Worm (Caenorhabditis elegans) whole organism, late embryonic: ENCODE data around the gene twnk-1.

Experiments used
- F13H6.1 ChIP-seq: sonication (generic microtip); optimal IDR thresholded peaks from 2 replicates; lab custom pipeline; 2016; ENCODE audit warnings: missing genetic modification characterization, missing compliant biosample characterization
- Y22D7AL.16 ChIP-seq: sonication (generic microtip); optimal IDR thresholded peaks from 2 replicates; lab custom pipeline; 2016; ENCODE audit warnings: missing genetic modification characterization, missing compliant biosample characterization
- ahr-1 ChIP-seq: sonication (generic microtip); optimal IDR thresholded peaks from 2 replicates; lab custom pipeline; 2016; ENCODE audit warnings: missing genetic modification characterization, missing compliant biosample characterization
- ama-1 ChIP-seq: fragments of 150-350 bp; optimal IDR thresholded peaks from 2 replicates; lab custom pipeline; 2014
- ceh-14 ChIP-seq: sonication (generic microtip); optimal IDR thresholded peaks from 2 replicates; lab custom pipeline; 2016; ENCODE audit warnings: missing genotype, missing genetic modification characterization, missing compliant biosample characterization
- ceh-18 ChIP-seq: sonication (generic microtip); optimal IDR thresholded peaks from 2 replicates; lab custom pipeline; 2016; ENCODE audit warnings: missing genetic modification characterization, missing compliant biosample characterization
- ceh-2 ChIP-seq: sonication (generic microtip); optimal IDR thresholded peaks from 2 replicates; lab custom pipeline; 2016; ENCODE audit warnings: missing genotype, missing genetic modification characterization, missing compliant biosample characterization
- ceh-22 ChIP-seq: sonication (generic microtip); optimal IDR thresholded peaks from 2 replicates; lab custom pipeline; 2017; ENCODE audit warnings: missing biosample characterization, missing genetic modification characterization
- ceh-24 ChIP-seq: sonication (generic microtip); optimal IDR thresholded peaks from 2 replicates; lab custom pipeline; 2016; ENCODE audit warnings: mild to moderate bottlenecking, missing genetic modification characterization, missing compliant biosample characterization
- ceh-34 ChIP-seq: sonication (generic microtip); optimal IDR thresholded peaks from 2 replicates; lab custom pipeline; 2016; ENCODE audit warnings: mild to moderate bottlenecking, missing genetic modification characterization, missing compliant biosample characterization
- ceh-45 ChIP-seq: fragments of 200-800 bp; sonication (Bioruptor generic); IDR thresholded peaks from 2 replicates; pipeline ENCODE4 v1.3.6; 2022; ENCODE audit warnings: missing genetic modification reagents, missing genetic modification characterization, missing compliant biosample characterization
- ceh-6 ChIP-seq: fragments of 200-800 bp; sonication (Bioruptor generic); optimal IDR thresholded peaks from 2 replicates; lab custom pipeline; 2018; ENCODE audit warnings: mild to moderate bottlenecking, missing genetic modification characterization, missing compliant biosample characterization
- ceh-9 ChIP-seq: sonication (generic microtip); optimal IDR thresholded peaks from 2 replicates; lab custom pipeline; 2016; ENCODE audit warnings: mild to moderate bottlenecking, missing genetic modification characterization, inconsistent platforms, missing compliant biosample characterization
- che-1 ChIP-seq: sonication (generic microtip); optimal IDR thresholded peaks from 2 replicates; lab custom pipeline; 2016; ENCODE audit warnings: mild to moderate bottlenecking, missing genetic modification characterization, missing compliant biosample characterization
- dmd-4 ChIP-seq: sonication (generic microtip); optimal IDR thresholded peaks from 2 replicates; lab custom pipeline; 2016; ENCODE audit warnings: borderline replicate concordance, missing genetic modification characterization, missing compliant biosample characterization
- dve-1 ChIP-seq: sonication (generic microtip); optimal IDR thresholded peaks from 2 replicates; lab custom pipeline; 2017; ENCODE audit warnings: antibody characterized with exemption, mild to moderate bottlenecking, missing genetic modification characterization, missing compliant biosample characterization
- elt-2 ChIP-seq: sonication (generic microtip); optimal IDR thresholded peaks from 2 replicates; lab custom pipeline; 2016; ENCODE audit warnings: missing genetic modification reagents, missing genetic modification characterization, missing compliant biosample characterization
- elt-4 ChIP-seq: sonication (generic microtip); optimal IDR thresholded peaks from 2 replicates; lab custom pipeline; 2016; ENCODE audit warnings: missing genetic modification characterization, missing compliant biosample characterization
- eyg-1 ChIP-seq: sonication (generic microtip); optimal IDR thresholded peaks from 2 replicates; lab custom pipeline; 2016; ENCODE audit warnings: missing genotype, missing genetic modification characterization, missing compliant biosample characterization
- fax-1 ChIP-seq: sonication (generic microtip); optimal IDR thresholded peaks from 2 replicates; lab custom pipeline; 2016; ENCODE audit warnings: missing genotype, missing genetic modification characterization, missing compliant biosample characterization
- fkh-6 ChIP-seq: sonication (generic microtip); optimal IDR thresholded peaks from 2 replicates; lab custom pipeline; 2016; ENCODE audit warnings: missing genetic modification characterization, missing compliant biosample characterization
- gmeb-2 ChIP-seq: sonication (generic microtip); optimal IDR thresholded peaks from 2 replicates; lab custom pipeline; 2016; ENCODE audit warnings: missing genetic modification characterization, inconsistent platforms, missing compliant biosample characterization
- hlh-13 ChIP-seq: fragments of 200-800 bp; sonication (Bioruptor generic); optimal IDR thresholded peaks from 2 replicates; lab custom pipeline; 2018; ENCODE audit warnings: mild to moderate bottlenecking, missing genetic modification characterization, missing compliant biosample characterization
- hlh-30 ChIP-seq: sonication (generic microtip); optimal IDR thresholded peaks from 2 replicates; lab custom pipeline; 2017; ENCODE audit warnings: antibody characterized with exemption, missing genetic modification characterization, missing compliant biosample characterization; ENCODE audit not compliant: insufficient read depth
- hlh-6 ChIP-seq: sonication (generic microtip); optimal IDR thresholded peaks from 2 replicates; lab custom pipeline; 2016; ENCODE audit warnings: missing genotype, missing genetic modification characterization, missing compliant biosample characterization
- hlh-8 ChIP-seq: sonication (generic microtip); optimal IDR thresholded peaks from 2 replicates; lab custom pipeline; 2016; ENCODE audit warnings: missing genotype, missing genetic modification characterization, missing compliant biosample characterization
- lim-6 ChIP-seq: sonication (generic microtip); optimal IDR thresholded peaks from 2 replicates; lab custom pipeline; 2016; ENCODE audit warnings: missing genetic modification characterization, missing compliant biosample characterization
- lin-11 ChIP-seq: fragments of 200-800 bp; sonication (Bioruptor generic); optimal IDR thresholded peaks from 2 replicates; lab custom pipeline; 2018; ENCODE audit warnings: mild to moderate bottlenecking, missing genetic modification characterization, missing compliant biosample characterization
- mec-3 ChIP-seq: sonication (generic microtip); optimal IDR thresholded peaks from 2 replicates; lab custom pipeline; 2016; ENCODE audit warnings: borderline replicate concordance, missing genetic modification characterization, missing compliant biosample characterization
- nfya-1 ChIP-seq: sonication (generic microtip); optimal IDR thresholded peaks from 2 replicates; lab custom pipeline; 2017; ENCODE audit warnings: missing genetic modification characterization, mild to moderate bottlenecking, missing compliant biosample characterization, antibody characterized with exemption, moderate library complexity
- nhr-11 ChIP-seq: fragments of 150-350 bp; optimal IDR thresholded peaks from 2 replicates; lab custom pipeline; 2014; ENCODE audit warnings: missing biosample characterization, missing genetic modification characterization
- nhr-232 ChIP-seq: sonication (generic microtip); optimal IDR thresholded peaks from 2 replicates; lab custom pipeline; 2016; ENCODE audit warnings: missing genetic modification characterization, missing compliant biosample characterization
- odd-2 ChIP-seq: sonication (generic microtip); optimal IDR thresholded peaks from 2 replicates; lab custom pipeline; 2017; ENCODE audit warnings: antibody characterized with exemption, mild to moderate bottlenecking, missing genetic modification characterization, missing compliant biosample characterization
- pax-1 ChIP-seq: fragments of 150-350 bp; optimal IDR thresholded peaks from 2 replicates; lab custom pipeline; 2014; ENCODE audit warnings: missing biosample characterization, missing genetic modification characterization
- pha-2 ChIP-seq: sonication (generic microtip); optimal IDR thresholded peaks from 2 replicates; lab custom pipeline; 2017; ENCODE audit warnings: mild to moderate bottlenecking, missing genetic modification characterization, missing compliant biosample characterization
- pha-4 ChIP-seq: fragments of 150-350 bp; optimal IDR thresholded peaks from 2 replicates; lab custom pipeline; 2018; ENCODE audit warnings: missing biosample characterization, missing genetic modification reagents, missing genetic modification characterization
- pqm-1 ChIP-seq: sonication (generic microtip); optimal IDR thresholded peaks from 2 replicates; lab custom pipeline; 2016; ENCODE audit warnings: missing genetic modification characterization, missing compliant biosample characterization
- pros-1 ChIP-seq: fragments of 150-350 bp; optimal IDR thresholded peaks from 2 replicates; lab custom pipeline; 2014; ENCODE audit warnings: missing biosample characterization, missing genetic modification reagents, missing genetic modification characterization
- ref-2 ChIP-seq: sonication (generic microtip); optimal IDR thresholded peaks from 2 replicates; lab custom pipeline; 2016; ENCODE audit warnings: missing genetic modification characterization, missing compliant biosample characterization
- rnt-1 ChIP-seq: sonication (generic microtip); optimal IDR thresholded peaks from 2 replicates; lab custom pipeline; 2016; ENCODE audit warnings: missing genetic modification characterization, missing compliant biosample characterization
- sdc-2 ChIP-seq: sonication (generic microtip); optimal IDR thresholded peaks from 2 replicates; lab custom pipeline; 2016; ENCODE audit warnings: missing genotype, missing genetic modification characterization, missing compliant biosample characterization
- sox-2 ChIP-seq: fragments of 200-800 bp; sonication (Bioruptor generic); IDR thresholded peaks from 2 replicates; pipeline ENCODE4 v1.3.6; 2022; ENCODE audit warnings: missing genetic modification reagents, missing genetic modification characterization, missing compliant biosample characterization
- syd-9 ChIP-seq: sonication (generic microtip); optimal IDR thresholded peaks from 2 replicates; lab custom pipeline; 2016; ENCODE audit warnings: mild to moderate bottlenecking, missing genetic modification characterization, moderate library complexity, missing compliant biosample characterization
- tbx-2 ChIP-seq: sonication (generic microtip); optimal IDR thresholded peaks from 2 replicates; lab custom pipeline; 2016; ENCODE audit warnings: missing genetic modification characterization, missing compliant biosample characterization
- unc-3 ChIP-seq, 2 experiments: fragments of 200-800 bp in 1 of 2; sonication (Bioruptor generic) in 1 of 2; sonication (generic microtip) in 1 of 2; conservative IDR thresholded peaks in 1 of 2; optimal IDR thresholded peaks in 1 of 2; 2 replicates each; pipeline versions ENCODE4 v1.3.6 to Lab custom; 2016 to 2022; ENCODE audit warnings: missing compliant biosample characterization in 2 of 2, missing genetic modification characterization in 2 of 2, missing genetic modification reagents in 1 of 2
- unc-42 ChIP-seq: sonication (generic microtip); optimal IDR thresholded peaks from 2 replicates; lab custom pipeline; 2016; ENCODE audit warnings: missing genotype, missing genetic modification characterization, missing compliant biosample characterization
- unc-55 ChIP-seq: sonication (generic microtip); optimal IDR thresholded peaks from 2 replicates; lab custom pipeline; 2017; ENCODE audit warnings: missing biosample characterization, missing genetic modification reagents, missing genetic modification characterization
- unc-86 ChIP-seq: sonication (generic microtip); optimal IDR thresholded peaks from 2 replicates; lab custom pipeline; 2016; ENCODE audit warnings: missing genetic modification characterization, missing compliant biosample characterization
- ztf-16 ChIP-seq: sonication (generic microtip); optimal IDR thresholded peaks from 2 replicates; lab custom pipeline; 2017; ENCODE audit warnings: missing genetic modification characterization, missing compliant biosample characterization

twnk-1 gene

ce11 chrX:5773471-5773870 is 17.5 kb upstream of the twnk-1 start, which contains the start of gene sym-3:
Gene sym-3 (plus strand): TSS chrX:5773771.
- TF ChIP-seq ceh-45 (GFP tag; lab: Robert Waterston, UW) (no peak), nhr-11 (no peak), fkh-6 (tag; lab: Kevin White, UChicago) (no peak), ahr-1 (no peak), hlh-30 (tag; lab: Kevin White, UChicago) (no peak), unc-86 (tag; lab: Kevin White, UChicago) (no peak), ceh-2 (tag; lab: Kevin White, UChicago) (no peak), ceh-24 (tag; lab: Kevin White, UChicago) (no peak), ceh-22 (tag; lab: Kevin White, UChicago) (no peak), unc-42 (tag; lab: Kevin White, UChicago) (no peak), pha-4 (tag; lab: Kevin White, UChicago) (no peak), ref-2 (tag; lab: Kevin White, UChicago) (no peak), nhr-232 (tag; lab: Kevin White, UChicago) (no peak), ceh-6 (GFP tag; lab: Kevin White, UChicago) (no peak), lim-6 (no peak), ztf-16 (tag; lab: Kevin White, UChicago) (no peak), dmd-4 (tag; lab: Kevin White, UChicago) (no peak), sox-2 (GFP tag; lab: Robert Waterston, UW) (no peak)

ce11 chrX:5775804-5776252 is 15.2 kb upstream of the twnk-1 start:
- TF ChIP-seq ceh-14 (tag; lab: Kevin White, UChicago) (no peak), ceh-6 (GFP tag; lab: Kevin White, UChicago) (no peak), odd-2 (tag; lab: Kevin White, UChicago) (no peak), dmd-4 (tag; lab: Kevin White, UChicago) (no peak), tbx-2 (tag; lab: Kevin White, UChicago) (peak; percentile 24), unc-3 (GFP tag; conservative IDR thresholded peaks at IDR 0.05; lab: Robert Waterston, UW) (no peak), unc-3 (tag; optimal IDR thresholded peaks at IDR 0.05; lab: Kevin White, UChicago) (no peak), hlh-13 (GFP tag; lab: Kevin White, UChicago) (no peak), ceh-22 (tag; lab: Kevin White, UChicago) (no peak), unc-55 (GFP tag; lab: Kevin White, UChicago) (no peak), dve-1 (tag; lab: Kevin White, UChicago) (no peak), pha-2 (tag; lab: Kevin White, UChicago) (no peak), che-1 (tag; lab: Kevin White, UChicago) (no peak), ceh-18 (tag; lab: Kevin White, UChicago) (peak; percentile 21), pax-1 (no peak), fax-1 (tag; lab: Kevin White, UChicago) (no peak), F13H6.1 (no peak), elt-2 (peak; percentile 19), ama-1 (no peak), mec-3 (tag; lab: Kevin White, UChicago) (no peak), ceh-34 (no peak), nfya-1 (tag; lab: Kevin White, UChicago) (peak; percentile 46), nhr-11 (no peak), ceh-9 (no peak), elt-4 (tag; lab: Kevin White, UChicago) (no peak), hlh-6 (no peak), hlh-30 (tag; lab: Kevin White, UChicago) (no peak), nhr-232 (tag; lab: Kevin White, UChicago) (no peak), unc-42 (tag; lab: Kevin White, UChicago) (peak; percentile 51), sdc-2 (tag; lab: Kevin White, UChicago) (peak; percentile 93), hlh-8 (tag; lab: Kevin White, UChicago) (peak; percentile 47), pqm-1 (no peak), ref-2 (tag; lab: Kevin White, UChicago) (peak; percentile 53), gmeb-2 (no peak), syd-9 (tag; lab: Kevin White, UChicago) (no peak), Y22D7AL.16 (tag; lab: Kevin White, UChicago) (no peak), pros-1 (tag; lab: Kevin White, UChicago) (no peak), ceh-24 (tag; lab: Kevin White, UChicago) (no peak), ahr-1 (no peak), ztf-16 (tag; lab: Kevin White, UChicago) (no peak), rnt-1 (tag; lab: Kevin White, UChicago) (peak; percentile 20), eyg-1 (tag; lab: Kevin White, UChicago) (no peak), lin-11 (tag; lab: Kevin White, UChicago) (no peak)
